Fruit fly (Drosophila melanogaster) whole organism, embryonic: Measurements from ENCODE around the gene Cubn.

Source experiments
- Asciz ChIP-seq: fragments of 200-800 bp; sonication (Bioruptor generic); optimal IDR thresholded peaks from 2 replicates; lab custom pipeline; 2017; ENCODE audit warnings: missing biosample characterization, mild to moderate bottlenecking, missing genetic modification characterization, missing genetic modification reagents
- C15 ChIP-seq: fragments of 200-800 bp; sonication (Bioruptor generic); IDR thresholded peaks from 3 replicates; pipeline ENCODE4 v1.3.6; 2022; ENCODE audit warnings: missing biosample characterization, missing genetic modification characterization
- CG10321 ChIP-seq: fragments of 200-800 bp; sonication (Bioruptor generic); IDR thresholded peaks from 2 replicates; pipeline ENCODE4 v1.3.6; 2022; ENCODE audit warnings: missing biosample characterization, missing genetic modification characterization
- CG10565 ChIP-seq: fragments of 200-800 bp; sonication (Bioruptor generic); optimal IDR thresholded peaks from 3 replicates; lab custom pipeline; 2016; ENCODE audit warnings: missing biosample characterization, mild to moderate bottlenecking, missing genetic modification characterization
- CG10979 ChIP-seq: fragments of 200-800 bp; sonication (Bioruptor generic); optimal IDR thresholded peaks from 2 replicates; lab custom pipeline; 2018; ENCODE audit warnings: missing biosample characterization, mild to moderate bottlenecking, missing genetic modification characterization, moderate library complexity
- CG11398 ChIP-seq: fragments of 200-800 bp; sonication (Bioruptor generic); optimal IDR thresholded peaks from 2 replicates; lab custom pipeline; 2016; ENCODE audit warnings: missing biosample characterization, missing genetic modification characterization
- CG11560 ChIP-seq: fragments of 200-800 bp; sonication (Bioruptor generic); IDR thresholded peaks from 3 replicates; pipeline ENCODE4 v1.3.6; 2022; ENCODE audit warnings: missing biosample characterization, missing genetic modification characterization
- CG1233 ChIP-seq: fragments of 200-800 bp; sonication (Bioruptor generic); optimal IDR thresholded peaks from 4 replicates; lab custom pipeline; 2018; ENCODE audit warnings: missing biosample characterization, mild to moderate bottlenecking, missing genetic modification characterization
- CG13296 ChIP-seq: fragments of 200-800 bp; sonication (Bioruptor generic); optimal IDR thresholded peaks from 3 replicates; lab custom pipeline; 2018; ENCODE audit warnings: missing biosample characterization, mild to moderate bottlenecking, missing genetic modification characterization
- CG14860 ChIP-seq: fragments of 200-800 bp; sonication (Bioruptor generic); IDR thresholded peaks from 3 replicates; pipeline ENCODE4 v1.3.6; 2022; ENCODE audit warnings: missing biosample characterization, missing genetic modification characterization; ENCODE audit not compliant: partially characterized antibody
- CG2712 ChIP-seq: fragments of 200-800 bp; optimal IDR thresholded peaks from 3 replicates; lab custom pipeline; 2019; ENCODE audit warnings: missing biosample characterization, mild to moderate bottlenecking, missing genetic modification characterization, moderate library complexity
- CG30403 ChIP-seq: fragments of 200-800 bp; sonication (Bioruptor generic); optimal IDR thresholded peaks from 3 replicates; lab custom pipeline; 2016; ENCODE audit warnings: missing biosample characterization, missing genetic modification characterization
- CG31388 ChIP-seq: fragments of 200-800 bp; sonication (Bioruptor generic); optimal IDR thresholded peaks from 2 replicates; lab custom pipeline; 2016; ENCODE audit warnings: missing biosample characterization, missing genetic modification characterization
- CG3407 ChIP-seq: fragments of 200-800 bp; sonication (Bioruptor generic); optimal IDR thresholded peaks from 2 replicates; lab custom pipeline; 2018; ENCODE audit warnings: missing biosample characterization, mild to moderate bottlenecking, missing genetic modification characterization
- CG8765 ChIP-seq: fragments of 200-800 bp; sonication (Bioruptor generic); IDR thresholded peaks from 2 replicates; pipeline ENCODE4 v1.3.6; 2022; ENCODE audit warnings: missing biosample characterization, missing genetic modification characterization
- CG9215 ChIP-seq: fragments of 200-800 bp; sonication (Bioruptor generic); IDR thresholded peaks from 2 replicates; pipeline ENCODE4 v1.3.6; 2022; ENCODE audit warnings: missing biosample characterization, missing genetic modification characterization
- CkIIα-i1 ChIP-seq: fragments of 200-800 bp; sonication (Bioruptor generic); IDR thresholded peaks from 2 replicates; pipeline ENCODE4 v1.3.6; 2022; ENCODE audit warnings: missing biosample characterization, missing genetic modification characterization
- CoRest ChIP-seq: fragments of 200-800 bp; sonication (Bioruptor generic); optimal IDR thresholded peaks from 3 replicates; lab custom pipeline; 2018; ENCODE audit warnings: missing biosample characterization, mild to moderate bottlenecking, missing genetic modification characterization, moderate library complexity
- CrebB ChIP-seq: fragments of 200-800 bp; sonication (Bioruptor generic); optimal IDR thresholded peaks from 3 replicates; lab custom pipeline; 2018; ENCODE audit warnings: missing biosample characterization, mild to moderate bottlenecking, missing genetic modification characterization
- D19B ChIP-seq: fragments of 200-800 bp; sonication (Bioruptor generic); optimal IDR thresholded peaks from 2 replicates; lab custom pipeline; 2017; ENCODE audit warnings: missing biosample characterization, mild to moderate bottlenecking, missing genetic modification characterization
- Dad ChIP-seq: fragments of 200-800 bp; sonication (Bioruptor generic); optimal IDR thresholded peaks from 3 replicates; lab custom pipeline; 2016; ENCODE audit warnings: missing biosample characterization, missing genetic modification characterization
- Dek ChIP-seq: fragments of 200-800 bp; sonication (Bioruptor generic); optimal IDR thresholded peaks from 3 replicates; lab custom pipeline; 2019; ENCODE audit warnings: missing biosample characterization, mild to moderate bottlenecking, missing genetic modification characterization, moderate library complexity
- Dip3 ChIP-seq: fragments of 200-800 bp; sonication (Bioruptor generic); optimal IDR thresholded peaks from 3 replicates; lab custom pipeline; 2016; ENCODE audit warnings: missing biosample characterization, missing genetic modification characterization
- Dll ChIP-seq: fragments of 200-800 bp; sonication (Bioruptor generic); IDR thresholded peaks from 4 replicates; pipeline ENCODE4 v1.3.6; 2022; ENCODE audit warnings: missing biosample characterization, missing genetic modification characterization; ENCODE audit not compliant: partially characterized antibody
- Dp ChIP-seq: fragments of 200-800 bp; sonication (Bioruptor generic); optimal IDR thresholded peaks from 2 replicates; lab custom pipeline; 2018; ENCODE audit warnings: missing biosample characterization, mild to moderate bottlenecking, missing genetic modification characterization, moderate library complexity
- Drgx ChIP-seq: fragments of 200-800 bp; sonication (Bioruptor generic); IDR thresholded peaks from 2 replicates; pipeline ENCODE4 v1.3.6; 2022; ENCODE audit warnings: missing biosample characterization, missing genetic modification characterization
- Hmr ChIP-seq: fragments of 200-800 bp; sonication (Bioruptor generic); optimal IDR thresholded peaks from 3 replicates; lab custom pipeline; 2017; ENCODE audit warnings: mild to moderate bottlenecking, missing biosample characterization, missing genetic modification reagents, missing genetic modification characterization
- Med ChIP-seq: fragments of 200-800 bp; sonication (Bioruptor generic); peaks from one replicate; lab custom pipeline; 2016; ENCODE audit warnings: missing biosample characterization, missing genetic modification characterization, mild to moderate bottlenecking, inconsistent platforms, moderate library complexity
- Myb ChIP-seq: fragments of 200-800 bp; sonication (Bioruptor generic); optimal IDR thresholded peaks from 2 replicates; lab custom pipeline; 2016; ENCODE audit warnings: missing biosample characterization, missing genetic modification characterization
- PHDP ChIP-seq: fragments of 200-800 bp; sonication (Bioruptor generic); optimal IDR thresholded peaks from 3 replicates; lab custom pipeline; 2018; ENCODE audit warnings: missing biosample characterization, mild to moderate bottlenecking, missing genetic modification characterization, moderate library complexity
- Rfx ChIP-seq: fragments of 200-800 bp; sonication (Bioruptor generic); IDR thresholded peaks from 2 replicates; pipeline ENCODE4 v1.3.6; 2022; ENCODE audit warnings: missing biosample characterization, missing genetic modification characterization
- ac ChIP-seq: fragments of 200-800 bp; sonication (Bioruptor generic); optimal IDR thresholded peaks from 3 replicates; lab custom pipeline; 2017; ENCODE audit warnings: missing biosample characterization, mild to moderate bottlenecking, missing genetic modification characterization
- bcd ChIP-seq: fragments of 200-800 bp; sonication (Bioruptor generic); optimal IDR thresholded peaks from 2 replicates; lab custom pipeline; 2017; ENCODE audit warnings: missing biosample characterization, mild to moderate bottlenecking, missing genetic modification characterization
- cas ChIP-seq: fragments of 200-800 bp; sonication (Bioruptor generic); IDR thresholded peaks from 2 replicates; pipeline ENCODE4 v1.3.6; 2022; ENCODE audit warnings: missing biosample characterization, missing genetic modification characterization
- ems ChIP-seq: fragments of 200-800 bp; sonication (Bioruptor generic); optimal IDR thresholded peaks from 3 replicates; lab custom pipeline; 2016; ENCODE audit warnings: missing biosample characterization, missing genetic modification characterization
- eve ChIP-seq, 2 experiments: fragments of >200 bp; optimal IDR thresholded peaks; 2 replicates each; lab custom pipeline; 2017; ENCODE audit warnings: missing biosample characterization in 2 of 2, missing genetic modification characterization in 2 of 2
- fd102C ChIP-seq: fragments of 200-800 bp; sonication (Bioruptor generic); optimal IDR thresholded peaks from 2 replicates; lab custom pipeline; 2018; ENCODE audit warnings: missing biosample characterization, mild to moderate bottlenecking, missing genetic modification characterization, moderate library complexity
- gem ChIP-seq: fragments of 200-800 bp; sonication (Bioruptor generic); optimal IDR thresholded peaks from 2 replicates; lab custom pipeline; 2019; ENCODE audit warnings: missing biosample characterization, mild to moderate bottlenecking, missing genetic modification characterization, moderate library complexity
- knrl ChIP-seq: fragments of 200-800 bp; sonication (Bioruptor generic); IDR thresholded peaks from 3 replicates; pipeline ENCODE4 v1.3.6; 2022; ENCODE audit warnings: missing biosample characterization, missing genetic modification characterization; ENCODE audit not compliant: partially characterized antibody
- lab ChIP-seq: fragments of 200-800 bp; sonication (Bioruptor generic); optimal IDR thresholded peaks from 3 replicates; lab custom pipeline; 2017; ENCODE audit warnings: missing biosample characterization, missing genetic modification characterization, mild to moderate bottlenecking, moderate library complexity, missing genetic modification reagents
- org-1 ChIP-seq: fragments of 200-800 bp; sonication (Bioruptor generic); optimal IDR thresholded peaks from 2 replicates; lab custom pipeline; 2017; ENCODE audit warnings: missing biosample characterization, missing genetic modification characterization
- peb ChIP-seq: fragments of 200-800 bp; sonication (Bioruptor generic); IDR thresholded peaks from 2 replicates; pipeline ENCODE4 v1.3.6; 2022; ENCODE audit warnings: missing biosample characterization, missing genetic modification characterization
- ranshi ChIP-seq: fragments of 200-800 bp; sonication (Bioruptor generic); IDR thresholded peaks from 2 replicates; pipeline ENCODE4 v1.3.6; 2022; ENCODE audit warnings: missing biosample characterization, missing genetic modification characterization
- schlank ChIP-seq: fragments of 200-800 bp; sonication (Bioruptor generic); optimal IDR thresholded peaks from 2 replicates; lab custom pipeline; 2018; ENCODE audit warnings: missing biosample characterization, mild to moderate bottlenecking, missing genetic modification characterization
- sisA ChIP-seq: fragments of 200-800 bp; sonication (Bioruptor generic); IDR thresholded peaks from 2 replicates; pipeline ENCODE4 v1.3.6; 2022; ENCODE audit warnings: missing biosample characterization, missing genetic modification characterization
- tll ChIP-seq, 2 experiments: fragments of 200-800 bp in 1 of 2; fragments of >200 bp in 1 of 2; sonication (Bioruptor generic) in 1 of 2; optimal IDR thresholded peaks; 2 replicates each; lab custom pipeline; 2017 to 2019; ENCODE audit warnings: missing biosample characterization in 2 of 2, missing genetic modification characterization in 2 of 2, mild to moderate bottlenecking in 1 of 2, moderate library complexity in 1 of 2
- toy ChIP-seq: fragments of 200-800 bp; sonication (Bioruptor generic); IDR thresholded peaks from 2 replicates; pipeline ENCODE4 v1.3.6; 2022; ENCODE audit warnings: missing biosample characterization, missing genetic modification characterization
- ttk ChIP-seq: fragments of 200-800 bp; sonication (Bioruptor generic); IDR thresholded peaks from 2 replicates; pipeline ENCODE4 v2.1.2; 2022; ENCODE audit warnings: missing biosample characterization, missing genetic modification characterization

Gene Cubn

dm6 chrX:9583440-9584103 is 12.5 kb upstream of the Cubn start (continued):
- TF ChIP-seq Dll (GFP tag; lab: Robert Waterston, UW) (no peak), knrl (no peak), ems (GFP tag; lab: Kevin White, UChicago) (peak; percentile 76), eve (GFP tag; optimal IDR thresholded peaks at IDR 0.05; lab: Kevin White, UChicago) (peak in 1 of 2 experiments; percentile 95), CG14860 (GFP tag; lab: Robert Waterston, UW) (no peak), Myb (peak; percentile 38), CG10979 (tag; lab: Kevin White, UChicago) (peak; percentile 93), CG10321 (GFP tag; lab: Robert Waterston, UW) (peak; percentile 75), C15 (GFP tag; lab: Robert Waterston, UW) (peak; percentile 74; the same call in 1 of the 3 replicates), CkIIα-i1 (GFP tag; lab: Robert Waterston, UW) (peak; percentile 36; the same call in 1 of the 2 replicates), toy (GFP tag; lab: Robert Waterston, UW) (peak; percentile 87), CG31388 (peak; percentile 43), CG9215 (GFP tag; lab: Robert Waterston, UW) (peak; percentile 93), Asciz (GFP tag; lab: Kevin White, UChicago) (peak; percentile 94), CG1233 (GFP tag; lab: Kevin White, UChicago) (peak; percentile 91), Med (peak; percentile 95), CG8765 (peak; percentile 63; the same call in 1 of the 2 replicates), ttk (GFP tag; lab: Robert Waterston, UW) (peak; percentile 88), Hmr (GFP tag; lab: Kevin White, UChicago) (peak; percentile 97), CG11560 (tag; lab: Robert Waterston, UW) (peak; percentile 81), Dip3 (GFP tag; lab: Kevin White, UChicago) (peak; percentile 70), fd102C (no peak)

- TF ChIP-seq C15 (GFP tag; lab: Robert Waterston, UW) (no peak), CG3407 (GFP tag; lab: Kevin White, UChicago) (no peak), Dek (peak; percentile 34), D19B (GFP tag; lab: Kevin White, UChicago) (peak; percentile 43), gem (tag; lab: Kevin White, UChicago) (peak; percentile 49), peb (GFP tag; lab: Robert Waterston, UW) (no peak), org-1 (GFP tag; lab: Kevin White, UChicago) (peak; percentile 31), Dad (GFP tag; lab: Kevin White, UChicago) (no peak), CrebB (tag; lab: Kevin White, UChicago) (no peak), bcd (peak; percentile 6), lab (peak; percentile 55), sisA (GFP tag; lab: Robert Waterston, UW) (no peak), cas (no peak), tll (GFP tag; optimal IDR thresholded peaks at IDR 0.05; lab: Kevin White, UChicago) (no peak), CG11398 (GFP tag; lab: Kevin White, UChicago) (no peak), Rfx (GFP tag; lab: Robert Waterston, UW) (peak; percentile 18; the same call in 1 of the 2 replicates), ac (GFP tag; lab: Kevin White, UChicago) (no peak), schlank (tag; lab: Kevin White, UChicago) (no peak), Drgx (GFP tag; lab: Robert Waterston, UW) (peak; percentile 51; the same call in 1 of the 2 replicates), CoRest (tag; lab: Kevin White, UChicago) (peak; percentile 48), CG2712 (tag; lab: Kevin White, UChicago) (no peak), PHDP (peak; percentile 38), ranshi (GFP tag; lab: Robert Waterston, UW) (no peak), CG30403 (peak; percentile 33), CG10565 (no peak), Dp (GFP tag; lab: Kevin White, UChicago) (no peak), CG13296 (GFP tag; lab: Kevin White, UChicago) (peak; percentile 8)
Observed at dm6 chrX:9582659-9583317, 11.7 kb upstream of the Cubn start.
